Worm (Caenorhabditis elegans): ENCODE results near the gene qns-1.

ce11 chrIV:10261061-10261460 lies 42.0 kb upstream of the qns-1 start:
- no peak for TF ChIP-seq him-1 (tag; optimal IDR thresholded peaks at IDR 0.05)
- TF ChIP-seq dao-5 (tag; optimal IDR thresholded peaks at IDR 0.05) = no peak
